Fruit fly (Drosophila melanogaster) whole organism, embryonic: Measurements from ENCODE around the gene CG14014.

ENCODE experiments used
- Adf1 ChIP-seq: fragments of 200-800 bp; sonication (Bioruptor generic); IDR thresholded peaks from 2 replicates; pipeline ENCODE4 v1.3.6; 2022; ENCODE audit warnings: missing biosample characterization, missing genetic modification characterization
- Atf-2 ChIP-seq: fragments of 200-800 bp; sonication (Bioruptor generic); optimal IDR thresholded peaks from 2 replicates; lab custom pipeline; 2016; ENCODE audit warnings: missing biosample characterization, missing genetic modification characterization
- Bdp1 ChIP-seq: fragments of 200-800 bp; sonication (Bioruptor generic); optimal IDR thresholded peaks from 3 replicates; lab custom pipeline; 2016; ENCODE audit warnings: missing biosample characterization, missing genetic modification characterization
- Bgb ChIP-seq: fragments of 200-800 bp; sonication (Bioruptor generic); IDR thresholded peaks from 2 replicates; pipeline ENCODE4 v1.3.6; 2022; ENCODE audit warnings: missing biosample characterization, missing genetic modification characterization; ENCODE audit not compliant: partially characterized antibody
- CG10274 ChIP-seq: fragments of 200-800 bp; sonication (Bioruptor generic); optimal IDR thresholded peaks from 3 replicates; lab custom pipeline; 2017; ENCODE audit warnings: missing biosample characterization, mild to moderate bottlenecking, missing genetic modification characterization
- CG10321 ChIP-seq: fragments of 200-800 bp; sonication (Bioruptor generic); IDR thresholded peaks from 2 replicates; pipeline ENCODE4 v1.3.6; 2022; ENCODE audit warnings: missing biosample characterization, missing genetic modification characterization
- CG12104 ChIP-seq: fragments of 200-800 bp; sonication (Bioruptor generic); optimal IDR thresholded peaks from 3 replicates; lab custom pipeline; 2016; ENCODE audit warnings: missing biosample characterization, missing genetic modification characterization
- CG1603 ChIP-seq: fragments of 200-800 bp; sonication (Bioruptor generic); optimal IDR thresholded peaks from 2 replicates; lab custom pipeline; 2019; ENCODE audit warnings: missing biosample characterization, mild to moderate bottlenecking, missing genetic modification characterization, moderate library complexity
- CG17361 ChIP-seq: fragments of 200-800 bp; sonication (Bioruptor generic); IDR thresholded peaks from 3 replicates; pipeline ENCODE4 v1.3.6; 2022; ENCODE audit warnings: missing biosample characterization, missing genetic modification characterization
- CG2678 ChIP-seq: fragments of 200-800 bp; sonication (Bioruptor generic); optimal IDR thresholded peaks from 3 replicates; lab custom pipeline; 2019; ENCODE audit warnings: missing biosample characterization, mild to moderate bottlenecking, missing genetic modification characterization, moderate library complexity
- CG2875 ChIP-seq: fragments of 200-800 bp; sonication (Bioruptor generic); optimal IDR thresholded peaks from 2 replicates; lab custom pipeline; 2017; ENCODE audit warnings: missing biosample characterization, mild to moderate bottlenecking, missing genetic modification characterization, missing genetic modification reagents
- CG42726 ChIP-seq: fragments of 200-800 bp; sonication (Bioruptor generic); IDR thresholded peaks from 2 replicates; pipeline ENCODE4 v1.3.6; 2022; ENCODE audit warnings: missing biosample characterization, missing genetic modification characterization; ENCODE audit not compliant: partially characterized antibody
- CG4854 ChIP-seq: fragments of 200-800 bp; sonication (Bioruptor generic); optimal IDR thresholded peaks from 2 replicates; lab custom pipeline; 2016; ENCODE audit warnings: missing biosample characterization, missing genetic modification characterization, inconsistent platforms
- CG6765 ChIP-seq: fragments of 200-800 bp; sonication (Bioruptor generic); optimal IDR thresholded peaks from 3 replicates; lab custom pipeline; 2017; ENCODE audit warnings: missing biosample characterization, mild to moderate bottlenecking, missing genetic modification characterization
- CG7556 ChIP-seq: fragments of 200-800 bp; sonication (Bioruptor generic); optimal IDR thresholded peaks from 2 replicates; lab custom pipeline; 2017; ENCODE audit warnings: missing biosample characterization, mild to moderate bottlenecking, missing genetic modification characterization
- CG9932 ChIP-seq: fragments of 200-800 bp; sonication (Bioruptor generic); IDR thresholded peaks from 2 replicates; pipeline ENCODE4 v1.3.6; 2022; ENCODE audit warnings: missing biosample characterization, missing genetic modification characterization
- D19A ChIP-seq: fragments of 200-800 bp; optimal IDR thresholded peaks from 3 replicates; lab custom pipeline; 2019; ENCODE audit warnings: missing biosample characterization, mild to moderate bottlenecking, missing genetic modification characterization, moderate library complexity
- Deaf1 ChIP-seq: fragments of 200-800 bp; optimal IDR thresholded peaks from 3 replicates; lab custom pipeline; 2019; ENCODE audit warnings: missing biosample characterization, mild to moderate bottlenecking, missing genetic modification characterization, moderate library complexity
- Dfd ChIP-seq, 2 experiments: fragments of >200 bp; optimal IDR thresholded peaks; 2 replicates each; lab custom pipeline; 2017; ENCODE audit warnings: missing biosample characterization in 2 of 2, missing genetic modification characterization in 2 of 2
- Dp ChIP-seq: fragments of 200-800 bp; sonication (Bioruptor generic); optimal IDR thresholded peaks from 2 replicates; lab custom pipeline; 2018; ENCODE audit warnings: missing biosample characterization, mild to moderate bottlenecking, missing genetic modification characterization, moderate library complexity
- Drgx ChIP-seq: fragments of 200-800 bp; sonication (Bioruptor generic); IDR thresholded peaks from 2 replicates; pipeline ENCODE4 v1.3.6; 2022; ENCODE audit warnings: missing biosample characterization, missing genetic modification characterization
- Gug ChIP-seq: fragments of 200-800 bp; sonication (Bioruptor generic); IDR thresholded peaks from 4 replicates; pipeline ENCODE4 v1.3.6; 2022; ENCODE audit warnings: missing biosample characterization, missing genetic modification characterization
- H15 ChIP-seq: fragments of 200-800 bp; sonication (Bioruptor generic); IDR thresholded peaks from 3 replicates; pipeline ENCODE4 v1.3.6; 2022; ENCODE audit warnings: missing biosample characterization, missing genetic modification characterization
- H2.0 ChIP-seq: fragments of 200-800 bp; sonication (Bioruptor generic); IDR thresholded peaks from 2 replicates; pipeline ENCODE4 v1.3.6; 2022; ENCODE audit warnings: missing biosample characterization, missing genetic modification characterization
- Lim3 ChIP-seq: fragments of 200-800 bp; sonication (Bioruptor generic); IDR thresholded peaks from 2 replicates; pipeline ENCODE4 v1.3.6; 2022; ENCODE audit warnings: missing biosample characterization, missing genetic modification characterization
- MBD-R2 ChIP-seq: fragments of 200-800 bp; sonication (Bioruptor generic); IDR thresholded peaks from 2 replicates; pipeline ENCODE4 v1.3.6; 2022; ENCODE audit warnings: missing biosample characterization, missing genetic modification characterization
- Mes4 ChIP-seq: fragments of 200-800 bp; sonication (Bioruptor generic); optimal IDR thresholded peaks from 2 replicates; lab custom pipeline; 2016; ENCODE audit warnings: missing biosample characterization, missing genetic modification characterization
- NFAT ChIP-seq: fragments of 200-800 bp; sonication (Bioruptor generic); IDR thresholded peaks from 2 replicates; pipeline ENCODE4 v1.3.6; 2022; ENCODE audit warnings: missing biosample characterization, missing genetic modification characterization
- Oaz ChIP-seq: fragments of 200-800 bp; sonication (Bioruptor generic); IDR thresholded peaks from 2 replicates; pipeline ENCODE4 v1.3.6; 2022; ENCODE audit warnings: missing biosample characterization, missing genetic modification characterization
- Optix ChIP-seq: fragments of 200-800 bp; sonication (Bioruptor generic); IDR thresholded peaks from 3 replicates; pipeline ENCODE4 v1.3.6; 2022; ENCODE audit warnings: missing biosample characterization, missing genetic modification characterization
- Poxn ChIP-seq: fragments of 200-800 bp; sonication (Bioruptor generic); IDR thresholded peaks from 2 replicates; pipeline ENCODE4 v1.3.6; 2022; ENCODE audit warnings: missing biosample characterization, missing genetic modification characterization
- ap ChIP-seq: fragments of 200-800 bp; sonication (Bioruptor generic); IDR thresholded peaks from 2 replicates; pipeline ENCODE4 v1.3.6; 2022; ENCODE audit warnings: missing biosample characterization, missing genetic modification characterization
- ash1 ChIP-seq: fragments of 200-800 bp; sonication (Bioruptor generic); optimal IDR thresholded peaks from 2 replicates; lab custom pipeline; 2018; ENCODE audit warnings: missing biosample characterization, mild to moderate bottlenecking, missing genetic modification characterization
- btn ChIP-seq: fragments of 200-800 bp; sonication (Bioruptor generic); optimal IDR thresholded peaks from 2 replicates; lab custom pipeline; 2016; ENCODE audit warnings: missing biosample characterization, missing genetic modification characterization
- caup ChIP-seq: fragments of 200-800 bp; sonication (Bioruptor generic); optimal IDR thresholded peaks from 3 replicates; lab custom pipeline; 2017; ENCODE audit warnings: missing biosample characterization, mild to moderate bottlenecking, missing genetic modification characterization, moderate library complexity; ENCODE audit not compliant: severe bottlenecking
- chif ChIP-seq, 2 experiments: fragments of 200-800 bp; sonication (Bioruptor generic); optimal IDR thresholded peaks; 3 replicates each; lab custom pipeline; 2016; ENCODE audit warnings: missing biosample characterization in 2 of 2, missing genetic modification characterization in 2 of 2
- chn ChIP-seq: fragments of 200-800 bp; sonication (Bioruptor generic); optimal IDR thresholded peaks from 2 replicates; lab custom pipeline; 2016; ENCODE audit warnings: missing biosample characterization, missing genetic modification characterization
- dysf ChIP-seq: fragments of 200-800 bp; sonication (Bioruptor generic); IDR thresholded peaks from 3 replicates; pipeline ENCODE4 v1.3.6; 2022; ENCODE audit warnings: missing biosample characterization, missing genetic modification characterization
- lola ChIP-seq, 3 experiments: fragments of >200 bp in 2 of 3; fragments of 200-800 bp in 1 of 3; sonication (Bioruptor generic) in 1 of 3; optimal IDR thresholded peaks; 2 replicates each; lab custom pipeline; 2017 to 2019; ENCODE audit warnings: missing biosample characterization in 3 of 3, missing genetic modification characterization in 3 of 3, mild to moderate bottlenecking in 1 of 3, moderate library complexity in 1 of 3
- onecut ChIP-seq: fragments of 200-800 bp; sonication (Bioruptor generic); IDR thresholded peaks from 2 replicates; pipeline ENCODE4 v1.3.6; 2022; ENCODE audit warnings: missing biosample characterization, missing genetic modification characterization
- pita ChIP-seq: fragments of 200-800 bp; sonication (Bioruptor generic); optimal IDR thresholded peaks from 2 replicates; lab custom pipeline; 2017; ENCODE audit warnings: missing biosample characterization, mild to moderate bottlenecking, missing genetic modification characterization
- row ChIP-seq: fragments of 200-800 bp; sonication (Bioruptor generic); IDR thresholded peaks from 3 replicates; pipeline ENCODE4 v1.3.6; 2022; ENCODE audit warnings: missing biosample characterization, missing genetic modification characterization
- shn ChIP-seq: fragments of 200-800 bp; sonication (Bioruptor generic); optimal IDR thresholded peaks from 3 replicates; lab custom pipeline; 2016; ENCODE audit warnings: missing biosample characterization, missing genetic modification characterization
- sima ChIP-seq: fragments of 200-800 bp; sonication (Bioruptor generic); optimal IDR thresholded peaks from 2 replicates; lab custom pipeline; 2016; ENCODE audit warnings: missing biosample characterization, missing genetic modification characterization
- sna ChIP-seq: fragments of 200-800 bp; sonication (Bioruptor generic); IDR thresholded peaks from 2 replicates; pipeline ENCODE4 v1.3.6; 2022; ENCODE audit warnings: missing biosample characterization, missing genetic modification characterization; ENCODE audit not compliant: partially characterized antibody
- ssp ChIP-seq: fragments of 200-800 bp; sonication (Bioruptor generic); IDR thresholded peaks from 2 replicates; pipeline ENCODE4 v1.3.6; 2022; ENCODE audit warnings: missing biosample characterization, missing genetic modification characterization
- tin ChIP-seq: fragments of 200-800 bp; sonication (Bioruptor generic); optimal IDR thresholded peaks from 3 replicates; lab custom pipeline; 2016; ENCODE audit warnings: missing biosample characterization, missing genetic modification characterization
- tio ChIP-seq: fragments of 200-800 bp; sonication (Bioruptor generic); optimal IDR thresholded peaks from 2 replicates; lab custom pipeline; 2017; ENCODE audit warnings: missing biosample characterization, missing genetic modification characterization, inconsistent platforms
- trh ChIP-seq: fragments of 200-800 bp; sonication (Bioruptor generic); optimal IDR thresholded peaks from 2 replicates; lab custom pipeline; 2016; ENCODE audit warnings: missing biosample characterization, missing genetic modification characterization
- vnd ChIP-seq: fragments of 200-800 bp; sonication (Bioruptor generic); IDR thresholded peaks from 3 replicates; pipeline ENCODE4 v1.3.6; 2022; ENCODE audit warnings: missing biosample characterization, missing genetic modification characterization; ENCODE audit not compliant: partially characterized antibody

Gene CG14014

DNA sequence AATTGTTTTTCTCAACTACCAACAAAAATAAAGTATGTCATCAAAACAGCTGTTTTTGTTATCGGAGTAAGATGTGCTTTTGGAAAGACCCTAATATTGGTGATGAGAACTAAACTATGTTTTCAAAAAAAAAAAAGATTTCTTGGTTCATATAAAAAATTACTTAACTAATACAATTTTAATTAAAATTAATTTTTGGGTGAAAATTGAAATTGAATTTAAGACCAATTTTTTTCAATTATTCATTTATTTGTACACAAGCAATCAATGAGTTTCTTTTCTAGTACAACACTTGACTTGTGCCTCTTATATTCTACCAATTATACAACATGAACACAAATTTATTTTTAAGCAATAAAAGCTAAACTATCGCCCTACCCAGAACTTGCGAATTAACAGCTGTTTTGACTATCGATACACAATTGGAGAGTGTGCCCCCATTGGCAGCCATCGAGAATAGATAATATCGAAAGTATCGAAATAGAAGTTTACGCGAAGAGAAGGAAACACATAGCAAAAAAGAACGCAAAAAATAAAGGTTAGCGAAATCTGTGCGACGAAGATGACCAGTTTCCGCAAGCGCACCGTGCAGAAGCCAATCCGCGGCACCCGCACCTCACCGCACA is 26.7 kb downstream of the CG14014 start, which contains the start of the genes Vps52 and Elp4 (continued):
- TF ChIP-seq Gug (GFP tag; lab: Robert Waterston, UW) = no peak
- TF ChIP-seq tio (GFP tag; lab: Kevin White, UChicago) = no peak
- TF ChIP-seq caup (GFP tag; lab: Kevin White, UChicago) = no peak
- TF ChIP-seq CG4854 (GFP tag; lab: Kevin White, UChicago) = peak; percentile 53
- no peak for TF ChIP-seq Bdp1 (GFP tag; lab: Kevin White, UChicago)
- peak; percentile 58 for TF ChIP-seq CG1603 (tag; lab: Kevin White, UChicago)
- no peak for TF ChIP-seq CG2678
- TF ChIP-seq CG17361 (GFP tag; lab: Robert Waterston, UW) = peak; percentile 93
- no peak for TF ChIP-seq Oaz (GFP tag; lab: Robert Waterston, UW)
- TF ChIP-seq CG7556 (GFP tag; lab: Kevin White, UChicago) = peak; percentile 81
- TF ChIP-seq vnd (GFP tag; lab: Robert Waterston, UW) = peak; percentile 78
- peak; percentile 40 for TF ChIP-seq chn (GFP tag; lab: Kevin White, UChicago)
- peak; percentile 14 for TF ChIP-seq shn (GFP tag; lab: Kevin White, UChicago)
- TF ChIP-seq Dp (GFP tag; lab: Kevin White, UChicago) = peak; percentile 30
- TF ChIP-seq Mes4 = peak; percentile 17
- TF ChIP-seq sna = peak; percentile 61; the same call in 1 of the 2 replicates
- TF ChIP-seq NFAT (GFP tag; lab: Robert Waterston, UW) = peak; percentile 63
- TF ChIP-seq D19A (tag; lab: Kevin White, UChicago) = no peak
- TF ChIP-seq CG10274 (GFP tag; lab: Kevin White, UChicago) = peak; percentile 12
- TF ChIP-seq chif (GFP tag; optimal IDR thresholded peaks at IDR 0.05; lab: Kevin White, UChicago) = peak; percentile 43 to 57
- TF ChIP-seq row (GFP tag; lab: Robert Waterston, UW) = peak; percentile 85
- TF ChIP-seq ssp = peak; percentile 80
- TF ChIP-seq Atf-2 (GFP tag; lab: Kevin White, UChicago) = peak; percentile 29
- TF ChIP-seq H2.0 (GFP tag; lab: Robert Waterston, UW) = peak; percentile 53
- peak; percentile 67 for TF ChIP-seq MBD-R2 (GFP tag; lab: Robert Waterston, UW)
- no peak for TF ChIP-seq Adf1 (GFP tag; lab: Robert Waterston, UW)
- no peak for TF ChIP-seq btn (GFP tag; lab: Kevin White, UChicago)
- peak; percentile 51 for TF ChIP-seq CG6765 (GFP tag; lab: Kevin White, UChicago)
- TF ChIP-seq CG2875 (GFP tag; lab: Kevin White, UChicago) = peak; percentile 16
- TF ChIP-seq sima (GFP tag; lab: Kevin White, UChicago) = no peak
- peak; percentile 81 for TF ChIP-seq tin
- peak; percentile 78 for TF ChIP-seq dysf
- TF ChIP-seq Deaf1 (tag; lab: Kevin White, UChicago) = peak; percentile 51
- no peak for TF ChIP-seq CG10321 (GFP tag; lab: Robert Waterston, UW)
- TF ChIP-seq pita (GFP tag; lab: Kevin White, UChicago) = no peak
- peak; percentile 59; the same call in 1 of the 3 replicates for TF ChIP-seq H15
- TF ChIP-seq ap (GFP tag; lab: Robert Waterston, UW) = peak; percentile 19; the same call in 1 of the 2 replicates
- peak; percentile 46; the same call in 1 of the 2 replicates for TF ChIP-seq CG42726 (GFP tag; lab: Robert Waterston, UW)
- TF ChIP-seq Drgx (GFP tag; lab: Robert Waterston, UW) = peak; percentile 57; the same call in 1 of the 2 replicates
- no peak for TF ChIP-seq Poxn
- no peak for TF ChIP-seq Optix (GFP tag; lab: Robert Waterston, UW)
- TF ChIP-seq lola (GFP tag; optimal IDR thresholded peaks at IDR 0.05; lab: Kevin White, UChicago) = peak in 1 of 3 experiments; percentile 81
- TF ChIP-seq ash1 = no peak
- peak; percentile 76 for TF ChIP-seq CG9932
- no peak for TF ChIP-seq Dfd (GFP tag; optimal IDR thresholded peaks at IDR 0.05; lab: Kevin White, UChicago)
- TF ChIP-seq Lim3 (GFP tag; lab: Robert Waterston, UW) = no peak
- TF ChIP-seq Bgb (GFP tag; lab: Robert Waterston, UW) = peak; percentile 71
- peak; percentile 89 for TF ChIP-seq CG12104
- TF ChIP-seq onecut = 0 out of 2 replicates have a peak, but pooled peaks have one; percentile 41
- peak; percentile 66 for TF ChIP-seq trh (GFP tag; lab: Kevin White, UChicago)
